Fruit fly (Drosophila melanogaster): ENCODE results near the gene CG31019.

CG31019 gene

DNA sequence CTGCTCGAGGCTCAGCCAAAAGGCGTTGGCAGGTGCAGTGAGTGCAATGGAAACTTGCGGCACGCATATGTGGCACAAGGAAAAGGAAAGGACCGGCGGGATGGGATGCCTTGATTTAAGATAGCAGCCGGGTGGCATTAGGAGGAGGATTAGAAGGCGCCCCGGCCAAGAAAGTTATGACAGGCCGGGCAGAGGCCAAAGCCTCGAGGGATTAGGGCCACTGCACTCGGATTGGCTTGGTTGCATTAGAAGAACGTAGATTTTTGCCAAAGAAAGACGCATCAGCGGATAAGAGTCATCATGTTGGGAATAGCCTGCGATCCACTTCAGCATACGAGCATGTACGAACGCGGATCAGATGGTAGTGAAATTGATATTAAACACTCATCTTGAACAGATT is at the start of gene CG31019:
CG31019 (plus strand) TSS at position 301 of the 400 bp plus-strand sequence.
- TF ChIP-seq EcR (GFP tag; optimal IDR thresholded peaks at IDR 0.05) = no peak
- no peak for TF ChIP-seq Ets98B (GFP tag; IDR thresholded peaks at IDR 0.05)
- TF ChIP-seq gl (tag; optimal IDR thresholded peaks at IDR 0.05) = no peak
- TF ChIP-seq CG8301 (tag; optimal IDR thresholded peaks at IDR 0.05) = no peak
- TF ChIP-seq CG15710 (tag; optimal IDR thresholded peaks at IDR 0.05) = no peak
- no peak for TF ChIP-seq fd96Ca (GFP tag; IDR thresholded peaks at IDR 0.05)
- TF ChIP-seq Pif1A (GFP tag; optimal IDR thresholded peaks at IDR 0.05) = no peak

dm6 chr3R:30550044-30550443 is 46.8 kb upstream of the CG31019 start:
- TF ChIP-seq CG14655 (GFP tag; optimal IDR thresholded peaks at IDR 0.05) (peak; percentile 25), CG8301 (tag; optimal IDR thresholded peaks at IDR 0.05) (peak; percentile 11), CG15710 (tag; optimal IDR thresholded peaks at IDR 0.05) (no peak), Ets98B (GFP tag; IDR thresholded peaks at IDR 0.05) (0 out of 2 replicates have a peak, but pooled peaks have one; percentile 16), CG9948 (tag; optimal IDR thresholded peaks at IDR 0.05) (no peak), CG8159 (tag; optimal IDR thresholded peaks at IDR 0.05) (peak; percentile 5)

DNA sequence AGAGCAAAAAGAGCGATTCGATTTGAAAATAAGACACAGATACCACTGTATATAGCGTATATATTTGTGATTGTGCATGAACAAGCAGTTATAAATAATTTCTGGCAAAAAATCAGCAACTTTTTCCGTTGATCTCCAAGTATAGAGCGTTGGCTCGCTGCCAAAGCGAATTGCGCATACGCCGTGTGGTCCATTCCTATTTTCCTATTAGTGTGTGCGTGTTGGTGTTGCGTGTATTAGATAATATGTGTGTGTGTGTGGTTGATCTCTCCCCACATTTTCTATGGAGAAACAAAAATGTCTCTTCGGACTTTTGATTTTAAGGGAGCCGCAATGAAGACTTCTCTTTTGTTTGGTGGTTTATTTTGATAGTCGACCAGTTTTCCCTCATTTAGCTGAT is 44.3 kb upstream of the CG31019 start:
- TF ChIP-seq CG32121 (GFP tag; IDR thresholded peaks at IDR 0.05) = peak; percentile 27; the same call in 1 of the 2 replicates
- TF ChIP-seq CG14655 (GFP tag; optimal IDR thresholded peaks at IDR 0.05) = peak; percentile 3
- TF ChIP-seq Pif1B (GFP tag; optimal IDR thresholded peaks at IDR 0.05) = no peak

dm6 chr3R:30560070-30560469 is 36.7 kb upstream of the CG31019 start, which contains the start of gene CG34155:
CG34155 (minus strand) TSS chr3R:30560199.
- TF ChIP-seq CG34367 (tag; optimal IDR thresholded peaks at IDR 0.05) (no peak), EcR (GFP tag; optimal IDR thresholded peaks at IDR 0.05) (no peak), Ets98B (GFP tag; IDR thresholded peaks at IDR 0.05) (no peak), CG14655 (GFP tag; optimal IDR thresholded peaks at IDR 0.05) (no peak), CG10348 (GFP tag; IDR thresholded peaks at IDR 0.05) (no peak), Snoo (tag; optimal IDR thresholded peaks at IDR 0.05) (no peak), Pif1B (GFP tag; optimal IDR thresholded peaks at IDR 0.05) (no peak), CG8159 (tag; optimal IDR thresholded peaks at IDR 0.05) (no peak), D1 (tag; optimal IDR thresholded peaks at IDR 0.05) (no peak), CG4496 (GFP tag; IDR thresholded peaks at IDR 0.05) (no peak), CG13204 (GFP tag; optimal IDR thresholded peaks at IDR 0.05) (no peak), CG9948 (tag; optimal IDR thresholded peaks at IDR 0.05) (no peak), CG15710 (tag; optimal IDR thresholded peaks at IDR 0.05) (no peak), rn (GFP tag; IDR thresholded peaks at IDR 0.05) (no peak), CG32121 (GFP tag; IDR thresholded peaks at IDR 0.05) (no peak), CG8301 (tag; optimal IDR thresholded peaks at IDR 0.05) (no peak), gl (tag; optimal IDR thresholded peaks at IDR 0.05) (no peak), CG17806 (tag; optimal IDR thresholded peaks at IDR 0.05) (no peak), Pif1A (GFP tag; optimal IDR thresholded peaks at IDR 0.05) (no peak), CG12605 (GFP tag; IDR thresholded peaks at IDR 0.05) (no peak)

DNA sequence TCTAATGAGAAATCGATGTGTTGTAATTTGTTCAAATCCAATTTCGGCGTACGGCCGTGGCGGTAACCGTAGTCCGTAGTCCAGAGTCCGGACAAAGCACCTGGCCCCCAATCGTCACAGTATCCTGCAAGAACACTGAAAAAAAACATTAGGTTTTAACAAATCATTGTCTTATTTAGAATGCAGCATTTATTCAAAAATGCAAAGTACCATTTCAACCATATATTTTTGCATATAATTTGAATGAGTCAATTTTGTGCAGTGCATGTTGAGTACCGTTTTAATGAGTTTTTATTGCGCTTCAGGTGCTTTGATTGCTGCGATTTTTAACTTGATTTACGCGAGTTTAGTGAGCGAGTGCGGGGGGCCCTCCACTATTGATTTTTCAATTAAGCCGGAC is 35.6 kb upstream of the CG31019 start:
- TF ChIP-seq CG34367 (tag; optimal IDR thresholded peaks at IDR 0.05) (no peak), D1 (tag; optimal IDR thresholded peaks at IDR 0.05) (no peak), CG14655 (GFP tag; optimal IDR thresholded peaks at IDR 0.05) (no peak), CG4496 (GFP tag; IDR thresholded peaks at IDR 0.05) (no peak), fd96Ca (GFP tag; IDR thresholded peaks at IDR 0.05) (no peak), CG9948 (tag; optimal IDR thresholded peaks at IDR 0.05) (no peak), gl (tag; optimal IDR thresholded peaks at IDR 0.05) (no peak), Pif1A (GFP tag; optimal IDR thresholded peaks at IDR 0.05) (no peak), CG12605 (GFP tag; IDR thresholded peaks at IDR 0.05) (no peak), Pif1B (GFP tag; optimal IDR thresholded peaks at IDR 0.05) (no peak), CG13204 (GFP tag; optimal IDR thresholded peaks at IDR 0.05) (no peak), CG8159 (tag; optimal IDR thresholded peaks at IDR 0.05) (no peak), CG32121 (GFP tag; IDR thresholded peaks at IDR 0.05) (no peak), CG10348 (GFP tag; IDR thresholded peaks at IDR 0.05) (no peak), rn (GFP tag; IDR thresholded peaks at IDR 0.05) (no peak), EcR (GFP tag; optimal IDR thresholded peaks at IDR 0.05) (no peak), CG17806 (tag; optimal IDR thresholded peaks at IDR 0.05) (no peak), CG8301 (tag; optimal IDR thresholded peaks at IDR 0.05) (no peak), CG15710 (tag; optimal IDR thresholded peaks at IDR 0.05) (no peak)

dm6 chr3R:30562733-30563259 is 34.0 kb upstream of the CG31019 start:
- no peak for TF ChIP-seq CG8301 (tag; optimal IDR thresholded peaks at IDR 0.05)
- TF ChIP-seq CG15710 (tag; optimal IDR thresholded peaks at IDR 0.05) = no peak
- no peak for TF ChIP-seq Pif1A (GFP tag; optimal IDR thresholded peaks at IDR 0.05)

All from whole organism, pupa.